Worm (Caenorhabditis elegans) whole organism, L4 larva: ENCODE measurements around the gene R11.3.
"Not testable (repeated sequence)": the region's sequence is repeated elsewhere in the genome, so short reads cannot be mapped to it uniquely, and the experiment has no call there.

Source experiments
- F10B5.3 ChIP-seq: sonication (generic microtip); optimal IDR thresholded peaks from 2 replicates; lab custom pipeline; 2016; ENCODE audit warnings: mild to moderate bottlenecking, missing genetic modification characterization, missing compliant biosample characterization
- F26F4.8 ChIP-seq: fragments of 200-800 bp; sonication (Bioruptor generic); conservative IDR thresholded peaks from 2 replicates; pipeline ENCODE4 v1.3.6; 2022; ENCODE audit warnings: missing genetic modification characterization, missing compliant biosample characterization
- F49E8.2 ChIP-seq: sonication (generic microtip); optimal IDR thresholded peaks from 2 replicates; lab custom pipeline; 2016; ENCODE audit warnings: missing compliant biosample characterization, mild to moderate bottlenecking, missing genetic modification characterization, borderline replicate concordance
- R02D3.7 ChIP-seq: fragments of 150-350 bp; sonication (generic microtip); optimal IDR thresholded peaks from 3 replicates; lab custom pipeline; 2014; ENCODE audit warnings: missing biosample characterization, missing genetic modification characterization
- T26A8.4 ChIP-seq: fragments of 200-800 bp; sonication (Bioruptor generic); IDR thresholded peaks from 2 replicates; pipeline ENCODE4 v1.3.6; 2022; ENCODE audit warnings: missing genetic modification characterization, missing compliant biosample characterization
- ZK337.2 ChIP-seq: fragments of 200-800 bp; sonication (Bioruptor generic); IDR thresholded peaks from 2 replicates; pipeline ENCODE4 v1.3.6; 2022; ENCODE audit warnings: missing genetic modification reagents, missing genetic modification characterization, missing compliant biosample characterization
- aha-1 ChIP-seq: fragments of 150-350 bp; peaks from one replicate; lab custom pipeline; 2014; ENCODE audit warnings: missing biosample characterization, missing genetic modification characterization
- ama-1 ChIP-seq: fragments of 150-350 bp; optimal IDR thresholded peaks from 2 replicates; lab custom pipeline; 2014; ENCODE audit warnings: inconsistent platforms, mixed read lengths
- ceh-44 ChIP-seq: fragments of 200-800 bp; sonication (Bioruptor generic); IDR thresholded peaks from 2 replicates; pipeline ENCODE4 v1.3.6; 2022; ENCODE audit warnings: missing genetic modification reagents, missing genetic modification characterization, missing compliant biosample characterization
- ceh-62 ChIP-seq: sonication (generic microtip); optimal IDR thresholded peaks from 2 replicates; lab custom pipeline; 2017; ENCODE audit warnings: missing biosample characterization, missing genetic modification characterization
- daf-12 ChIP-seq: fragments of 150-350 bp; optimal IDR thresholded peaks from 2 replicates; lab custom pipeline; 2014; ENCODE audit warnings: missing biosample characterization, missing genetic modification reagents, missing genetic modification characterization
- dpl-1 ChIP-seq: fragments of 150-350 bp; optimal IDR thresholded peaks from 2 replicates; lab custom pipeline; 2014; ENCODE audit warnings: missing biosample characterization, missing genetic modification reagents, missing genetic modification characterization
- duxl-1 ChIP-seq: sonication (generic microtip); optimal IDR thresholded peaks from 2 replicates; lab custom pipeline; 2016; ENCODE audit warnings: mild to moderate bottlenecking, missing genetic modification characterization, moderate library complexity, missing compliant biosample characterization; ENCODE audit not compliant: poor library complexity
- fkh-10 ChIP-seq: fragments of 150-350 bp; optimal IDR thresholded peaks from 2 replicates; lab custom pipeline; 2014; ENCODE audit warnings: missing biosample characterization, missing genetic modification reagents, missing genetic modification characterization
- fos-1 ChIP-seq: fragments of 150-350 bp; optimal IDR thresholded peaks from 2 replicates; lab custom pipeline; 2014; ENCODE audit warnings: missing biosample characterization, missing genetic modification characterization
- gei-8 ChIP-seq: fragments of 200-800 bp; sonication (Bioruptor generic); optimal IDR thresholded peaks from 2 replicates; lab custom pipeline; 2018; ENCODE audit warnings: mild to moderate bottlenecking, missing genetic modification characterization, missing compliant biosample characterization
- hif-1 ChIP-seq, 2 experiments: sonication (generic microtip); optimal IDR thresholded peaks; 2 replicates each; lab custom pipeline; 2016 to 2017; ENCODE audit warnings: missing compliant biosample characterization in 2 of 2, missing genetic modification characterization in 2 of 2, missing genetic modification reagents in 2 of 2, missing genotype in 2 of 2, mild to moderate bottlenecking in 1 of 2
- hlh-30 ChIP-seq: sonication (generic microtip); optimal IDR thresholded peaks from 2 replicates; lab custom pipeline; 2017; ENCODE audit warnings: antibody characterized with exemption, mild to moderate bottlenecking, missing genetic modification characterization, missing compliant biosample characterization; ENCODE audit not compliant: insufficient read depth
- lin-1 ChIP-seq: fragments of 200-800 bp; sonication (Bioruptor generic); IDR thresholded peaks from 2 replicates; pipeline ENCODE4 v1.3.6; 2022; ENCODE audit warnings: missing genetic modification reagents, missing genetic modification characterization, missing compliant biosample characterization
- lin-29 ChIP-seq: fragments of 200-800 bp; sonication (Bioruptor generic); IDR thresholded peaks from 2 replicates; pipeline ENCODE4 v1.3.6; 2022; ENCODE audit warnings: missing genetic modification reagents, missing genetic modification characterization, missing compliant biosample characterization
- lin-38 ChIP-seq: fragments of 200-800 bp; sonication (Bioruptor generic); IDR thresholded peaks from 2 replicates; pipeline ENCODE4 v1.3.6; 2022; ENCODE audit warnings: missing genetic modification reagents, missing genetic modification characterization, missing compliant biosample characterization
- lir-3 ChIP-seq: sonication (generic microtip); optimal IDR thresholded peaks from 2 replicates; lab custom pipeline; 2016; ENCODE audit warnings: mild to moderate bottlenecking, missing genetic modification characterization, missing compliant biosample characterization
- madf-5 ChIP-seq, 2 experiments: fragments of 200-800 bp; sonication (Bioruptor generic); IDR thresholded peaks; 2 replicates each; pipeline ENCODE4 v1.3.6; 2022; ENCODE audit warnings: missing compliant biosample characterization in 2 of 2, missing genetic modification characterization in 2 of 2
- madf-9 ChIP-seq: fragments of 200-800 bp; sonication (Bioruptor generic); conservative IDR thresholded peaks from 2 replicates; pipeline ENCODE4 v1.3.6; 2022; ENCODE audit warnings: missing genetic modification reagents, missing genetic modification characterization, missing compliant biosample characterization
- mdt-29 ChIP-seq: fragments of 200-800 bp; sonication (Bioruptor generic); IDR thresholded peaks from 2 replicates; pipeline ENCODE4 v1.3.6; 2022; ENCODE audit warnings: missing genetic modification reagents, missing genetic modification characterization, missing compliant biosample characterization
- mxl-3 ChIP-seq: fragments of 200-800 bp; sonication (Bioruptor generic); optimal IDR thresholded peaks from 2 replicates; lab custom pipeline; 2018; ENCODE audit warnings: mild to moderate bottlenecking, missing genetic modification characterization, missing compliant biosample characterization
- nhr-10 ChIP-seq: fragments of 150-350 bp; optimal IDR thresholded peaks from 2 replicates; lab custom pipeline; 2014; ENCODE audit warnings: missing biosample characterization, missing genetic modification characterization
- nhr-102 ChIP-seq: sonication (generic microtip); optimal IDR thresholded peaks from 2 replicates; lab custom pipeline; 2016; ENCODE audit warnings: mild to moderate bottlenecking, missing genetic modification characterization, moderate library complexity, missing compliant biosample characterization
- nhr-11 ChIP-seq: fragments of 150-350 bp; optimal IDR thresholded peaks from 2 replicates; lab custom pipeline; 2014; ENCODE audit warnings: missing biosample characterization, missing genetic modification characterization
- nhr-111 ChIP-seq: fragments of 200-800 bp; sonication (Bioruptor generic); optimal IDR thresholded peaks from 2 replicates; lab custom pipeline; 2018; ENCODE audit warnings: mild to moderate bottlenecking, missing genetic modification characterization, missing compliant biosample characterization
- nhr-237 ChIP-seq: sonication (generic microtip); optimal IDR thresholded peaks from 2 replicates; lab custom pipeline; 2017; ENCODE audit warnings: missing biosample characterization, missing genetic modification characterization
- nhr-41 ChIP-seq: fragments of 200-800 bp; sonication (Bioruptor generic); IDR thresholded peaks from 2 replicates; pipeline ENCODE4 v1.3.6; 2022; ENCODE audit warnings: missing genetic modification reagents, missing genetic modification characterization, missing compliant biosample characterization
- nhr-42 ChIP-seq: fragments of 200-800 bp; sonication (Bioruptor generic); IDR thresholded peaks from 2 replicates; pipeline ENCODE4 v1.3.6; 2022; ENCODE audit warnings: missing genetic modification characterization, missing compliant biosample characterization
- nhr-6 ChIP-seq: fragments of 150-350 bp; optimal IDR thresholded peaks from 2 replicates; lab custom pipeline; 2014; ENCODE audit warnings: missing biosample characterization, missing genetic modification characterization
- saeg-2 ChIP-seq: fragments of 200-800 bp; sonication (Bioruptor generic); IDR thresholded peaks from 2 replicates; pipeline ENCODE4 v1.3.6; 2022; ENCODE audit warnings: missing genetic modification reagents, missing genetic modification characterization, missing compliant biosample characterization
- set-16 ChIP-seq: fragments of 200-800 bp; sonication (Bioruptor generic); IDR thresholded peaks from 2 replicates; pipeline ENCODE4 v1.3.6; 2022; ENCODE audit warnings: missing genetic modification reagents, missing genetic modification characterization, missing compliant biosample characterization
- skn-1 ChIP-seq: fragments of 150-350 bp; optimal IDR thresholded peaks from 2 replicates; lab custom pipeline; 2014; ENCODE audit warnings: missing biosample characterization, missing genetic modification characterization
- snpc-1.2 ChIP-seq: fragments of 200-800 bp; sonication (Bioruptor generic); IDR thresholded peaks from 2 replicates; pipeline ENCODE4 v1.3.6; 2022; ENCODE audit warnings: missing genetic modification reagents, missing genetic modification characterization, missing compliant biosample characterization
- spr-1 ChIP-seq: sonication (generic microtip); optimal IDR thresholded peaks from 2 replicates; lab custom pipeline; 2016; ENCODE audit warnings: mild to moderate bottlenecking, missing genetic modification characterization, missing compliant biosample characterization
- tra-1 ChIP-seq: fragments of 200-800 bp; sonication (Bioruptor generic); IDR thresholded peaks from 2 replicates; pipeline ENCODE4 v1.3.6; 2022; ENCODE audit warnings: missing genetic modification reagents, missing genetic modification characterization, missing compliant biosample characterization
- unc-39 ChIP-seq: sonication (generic microtip); optimal IDR thresholded peaks from 2 replicates; lab custom pipeline; 2017; ENCODE audit warnings: missing biosample characterization, missing genetic modification characterization
- unc-62 ChIP-seq, 3 experiments: fragments of 150-350 bp in 1 of 3; sonication (generic microtip); optimal IDR thresholded peaks in 2 of 3; peaks in 1 of 3; 1 replicate in 1 of 3; 2 replicates in 2 of 3; lab custom pipeline; 2014 to 2017; ENCODE audit warnings: missing biosample characterization in 3 of 3, missing genetic modification characterization in 3 of 3, missing genetic modification reagents in 3 of 3, missing genotype in 1 of 3
- zag-1 ChIP-seq: fragments of 150-350 bp; optimal IDR thresholded peaks from 2 replicates; lab custom pipeline; 2014; ENCODE audit warnings: missing biosample characterization, missing genetic modification characterization
- zip-11 ChIP-seq: fragments of 200-800 bp; sonication (Bioruptor generic); IDR thresholded peaks from 2 replicates; pipeline ENCODE4 v1.3.6; 2022; ENCODE audit warnings: missing genetic modification characterization, missing compliant biosample characterization
- ztf-7 ChIP-seq: fragments of 150-350 bp; optimal IDR thresholded peaks from 2 replicates; lab custom pipeline; 2014; ENCODE audit warnings: missing biosample characterization, missing genetic modification characterization

The R11.3 gene

ce11 chrX:16213073-16213472 is 14.0 kb upstream of the R11.3 start, which contains the start of gene F23A7.8:
TSS of gene F23A7.8 (plus strand) at chrX:16213373.
- TF ChIP-seq daf-12, fos-1, nhr-10 (tag; lab: Kevin White, UChicago): not testable (repeated sequence)

ce11 chrX:16212306-16212705 is 13.3 kb upstream of the R11.3 start, which contains the start of gene F23A7.4:
TSS of gene F23A7.4 (plus strand) at chrX:16212606.
- not testable (repeated sequence) for TF ChIP-seq F49E8.2 (tag; lab: Kevin White, UChicago); spr-1 (tag; lab: Kevin White, UChicago); snpc-1.2 (GFP tag; lab: Robert Waterston, UW)

- peak; percentile 24; the same call in 1 of the 2 replicates for TF ChIP-seq set-16 (GFP tag; lab: Robert Waterston, UW)
- TF ChIP-seq ZK337.2 (GFP tag; lab: Robert Waterston, UW): no peak
Measured at ce11 chrX:16210518-16210917, 11.5 kb upstream of the R11.3 start, which contains the start of gene R11.4. TSS of gene R11.4 (minus strand) at chrX:16210618.

ce11 chrX:16209660-16210059 is 10.6 kb upstream of the R11.3 start:
- TF ChIP-seq nhr-111 (GFP tag; lab: Kevin White, UChicago) (peak; percentile 66), nhr-11 (peak; percentile 53), duxl-1 (tag; lab: Kevin White, UChicago) (peak; percentile 96), mdt-29 (peak; percentile 78), madf-9 (peak; percentile 91), zag-1 (peak; percentile 30), zip-11 (GFP tag; lab: Robert Waterston, UW) (peak; percentile 86), nhr-102 (tag; lab: Kevin White, UChicago) (peak; percentile 95), unc-39 (tag; lab: Kevin White, UChicago) (no peak), unc-62 (GFP tag; optimal IDR thresholded peaks at IDR 0.05 in 1 of 2; lab: Kevin White, UChicago) (peak; percentile 2 to 59), unc-62 (tag; optimal IDR thresholded peaks at IDR 0.05; lab: Kevin White, UChicago) (no peak), nhr-237 (tag; lab: Kevin White, UChicago) (peak; percentile 55), hif-1 (tag; optimal IDR thresholded peaks at IDR 0.05; lab: Kevin White, UChicago) (peak in 1 of 2 experiments; percentile 48), snpc-1.2 (GFP tag; lab: Robert Waterston, UW) (peak; percentile 88), T26A8.4 (peak; percentile 95), mxl-3 (GFP tag; lab: Kevin White, UChicago) (peak; percentile 75), F26F4.8 (GFP tag; lab: Robert Waterston, UW) (peak; percentile 91), dpl-1 (GFP tag; lab: Kevin White, UChicago) (peak; percentile 59), lir-3 (tag; lab: Kevin White, UChicago) (peak; percentile 79), ceh-44 (peak; percentile 85), F10B5.3 (tag; lab: Kevin White, UChicago) (peak; percentile 87), fkh-10 (peak; percentile 44), lin-38 (GFP tag; lab: Robert Waterston, UW) (peak; percentile 86), hlh-30 (tag; lab: Kevin White, UChicago) (peak; percentile 93), nhr-42 (GFP tag; lab: Robert Waterston, UW) (peak; percentile 94), ceh-62 (tag; lab: Kevin White, UChicago) (no peak), aha-1 (tag; lab: Kevin White, UChicago) (peak; percentile 99), madf-5 (GFP tag; IDR thresholded peaks at IDR 0.05; lab: Robert Waterston, UW) (peak; percentile 86 to 94), gei-8 (peak; percentile 57), R02D3.7 (no peak), saeg-2 (GFP tag; lab: Robert Waterston, UW) (peak; percentile 96), lin-29 (GFP tag; lab: Robert Waterston, UW) (peak; percentile 87), nhr-41 (GFP tag; lab: Robert Waterston, UW) (peak; percentile 70; the same call in 1 of the 2 replicates), nhr-6 (tag; lab: Kevin White, UChicago) (peak; percentile 90), skn-1 (no peak), ztf-7 (tag; lab: Kevin White, UChicago) (peak; percentile 90), ama-1 (lab: Kevin White, UChicago) (no peak), fos-1 (tag; lab: Kevin White, UChicago) (no peak), lin-1 (GFP tag; lab: Robert Waterston, UW) (peak; percentile 90), tra-1 (GFP tag; lab: Robert Waterston, UW) (peak; percentile 93)
